Fruit fly (Drosophila melanogaster): ENCODE data around the gene CG12689.

The CG12689 gene

DNA sequence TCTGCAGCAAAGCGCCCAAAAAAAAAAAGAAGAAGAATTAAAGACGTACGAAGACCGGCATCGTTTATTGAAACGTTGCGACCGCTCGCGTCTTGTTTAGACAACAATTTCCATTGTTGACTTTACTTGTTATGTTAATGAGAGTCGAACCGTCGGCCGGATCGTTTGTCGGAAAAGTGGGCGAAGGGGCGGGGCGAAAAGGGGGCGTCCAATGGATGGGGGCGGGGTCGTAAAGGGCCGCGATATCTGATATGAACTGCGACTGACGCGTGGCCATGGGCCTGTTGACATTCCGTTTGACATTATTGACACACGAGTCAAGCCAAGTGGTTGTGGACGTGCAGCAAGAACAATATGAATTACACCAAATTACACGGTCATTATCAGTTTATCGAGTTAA lies 32.5 kb downstream of the CG12689 start (continued):
- TF ChIP-seq Nf-YC (tag; optimal IDR thresholded peaks at IDR 0.05) (peak; percentile 2), CG8290 (GFP tag; optimal IDR thresholded peaks at IDR 0.05) (peak; percentile 56), CG8290 (tag; optimal IDR thresholded peaks at IDR 0.05) (peak; percentile 17 to 23), hkb (optimal IDR thresholded peaks at IDR 0.05) (no peak), hkb (GFP tag; IDR thresholded peaks at IDR 0.05) (peak; percentile 52), CG11456 (GFP tag; IDR thresholded peaks at IDR 0.05) (no peak), CG9817 (tag; optimal IDR thresholded peaks at IDR 0.05) (no peak), CG13894 (tag; optimal IDR thresholded peaks at IDR 0.05) (no peak), CG1603 (tag; optimal IDR thresholded peaks at IDR 0.05) (peak; percentile 45), ERR (GFP tag; optimal IDR thresholded peaks at IDR 0.05) (no peak), sisA (GFP tag; IDR thresholded peaks at IDR 0.05) (no peak), HHEX (GFP tag; optimal IDR thresholded peaks at IDR 0.05) (peak; percentile 28), CG12104 (GFP tag; optimal IDR thresholded peaks at IDR 0.05) (peak; percentile 36), D (optimal IDR thresholded peaks at IDR 0.05) (no peak), D (GFP tag; optimal IDR thresholded peaks at IDR 0.05) (peak; percentile 58), Dip3 (GFP tag; optimal IDR thresholded peaks at IDR 0.05) (no peak), CG10274 (GFP tag; optimal IDR thresholded peaks at IDR 0.05) (no peak)

DNA sequence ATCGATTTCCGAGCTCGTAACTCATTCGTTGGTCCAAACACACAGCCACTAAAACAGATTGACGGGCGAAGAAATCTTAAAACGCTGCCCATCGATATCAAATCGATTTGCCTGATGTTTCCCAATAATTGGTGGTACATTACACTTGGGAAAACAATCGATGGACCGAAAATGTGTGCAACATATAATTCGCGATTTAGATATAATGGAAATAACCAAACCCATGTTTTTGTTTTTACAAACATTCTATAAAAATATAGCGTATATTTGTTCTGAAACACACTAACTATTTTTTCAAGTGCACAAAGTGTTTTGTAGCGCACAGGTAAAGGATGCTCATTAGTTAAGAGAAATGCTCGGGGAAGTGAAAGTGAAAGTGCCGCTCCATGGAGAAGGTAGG lies 33.8 kb downstream of the CG12689 start:
- TF ChIP-seq CG1024 (GFP tag; IDR thresholded peaks at IDR 0.05) (peak; percentile 13; the same call in 1 of the 2 replicates), CG14667 (GFP tag; IDR thresholded peaks at IDR 0.05) (no peak), Eip74EF (GFP tag; optimal IDR thresholded peaks at IDR 0.05) (no peak), lilli (GFP tag; optimal IDR thresholded peaks at IDR 0.05) (no peak), unc-4 (GFP tag; IDR thresholded peaks at IDR 0.05; ENCODE audit: partially characterized antibody) (no peak), CG6254 (GFP tag; optimal IDR thresholded peaks at IDR 0.05) (peak; percentile 35), klu (GFP tag; IDR thresholded peaks at IDR 0.05) (no peak), CG16813 (GFP tag; IDR thresholded peaks at IDR 0.05; ENCODE audit: partially characterized antibody) (no peak), jumu (GFP tag; optimal IDR thresholded peaks at IDR 0.05) (no peak), CG18764 (GFP tag; optimal IDR thresholded peaks at IDR 0.05) (no peak), CG6689 (GFP tag; IDR thresholded peaks at IDR 0.05) (peak; percentile 39), CG11085 (GFP tag; IDR thresholded peaks at IDR 0.05) (no peak), Sox100B (GFP tag; optimal IDR thresholded peaks at IDR 0.05) (no peak), Six4 (GFP tag; optimal IDR thresholded peaks at IDR 0.05) (peak; percentile 6), CG6654 (GFP tag; optimal IDR thresholded peaks at IDR 0.05) (no peak), CG10654 (GFP tag; optimal IDR thresholded peaks at IDR 0.05) (no peak), CG31365 (tag; optimal IDR thresholded peaks at IDR 0.05) (no peak), CG14050 (GFP tag; IDR thresholded peaks at IDR 0.05) (no peak), CG4360 (GFP tag; IDR thresholded peaks at IDR 0.05) (no peak), ara (GFP tag; IDR thresholded peaks at IDR 0.05) (peak; percentile 60), CG8281 (tag; optimal IDR thresholded peaks at IDR 0.05) (no peak), Sry-δ (GFP tag; optimal IDR thresholded peaks at IDR 0.05) (no peak), CG16863 (GFP tag; optimal IDR thresholded peaks at IDR 0.05) (peak; percentile 19), CG7963 (GFP tag; IDR thresholded peaks at IDR 0.05; ENCODE audit: partially characterized antibody) (no peak), CG10959 (GFP tag; IDR thresholded peaks at IDR 0.05) (peak; percentile 73), Pdp1 (GFP tag; optimal IDR thresholded peaks at IDR 0.05) (peak; percentile 20 to 30), tx (GFP tag; optimal IDR thresholded peaks at IDR 0.05) (no peak), CG31441 (GFP tag; IDR thresholded peaks at IDR 0.05) (0 out of 2 replicates have a peak, but pooled peaks have one; percentile 35), Oli (tag; optimal IDR thresholded peaks at IDR 0.05) (peak; percentile 5), org-1 (GFP tag; optimal IDR thresholded peaks at IDR 0.05) (peak; percentile 13), wor (GFP tag; IDR thresholded peaks at IDR 0.05) (no peak), disco-r (GFP tag; optimal IDR thresholded peaks at IDR 0.05) (no peak), pb (GFP tag; optimal IDR thresholded peaks at IDR 0.05) (no peak), tll (GFP tag; optimal IDR thresholded peaks at IDR 0.05) (peak in 1 of 2 experiments; percentile 12), yki (optimal IDR thresholded peaks at IDR 0.05) (no peak), luna (GFP tag; optimal IDR thresholded peaks at IDR 0.05) (no peak)
